Worm (Caenorhabditis elegans) whole organism, mixed stage, embryonic: ENCODE measurements around the gene clec-215.

ENCODE experiments used
- M03D4.4 ChIP-seq: sonication (generic microtip); optimal IDR thresholded peaks from 2 replicates; lab custom pipeline; 2017; ENCODE audit warnings: mild to moderate bottlenecking, missing genetic modification characterization, missing compliant biosample characterization
- bed-3 ChIP-seq: fragments of 200-800 bp; sonication (Bioruptor generic); optimal IDR thresholded peaks from 3 replicates; lab custom pipeline; 2018; ENCODE audit warnings: mild to moderate bottlenecking, missing genetic modification characterization, moderate library complexity, missing compliant biosample characterization
- blmp-1 ChIP-seq: fragments of 150-350 bp; optimal IDR thresholded peaks from 2 replicates; lab custom pipeline; 2014; ENCODE audit warnings: missing biosample characterization, missing genetic modification characterization
- ceh-39 ChIP-seq: fragments of 150-350 bp; optimal IDR thresholded peaks from 2 replicates; lab custom pipeline; 2014; ENCODE audit warnings: missing biosample characterization, missing genetic modification characterization
- ceh-43 ChIP-seq: fragments of 200-800 bp; sonication (Bioruptor generic); optimal IDR thresholded peaks from 2 replicates; lab custom pipeline; 2018; ENCODE audit warnings: mild to moderate bottlenecking, missing genetic modification characterization, moderate library complexity, missing compliant biosample characterization
- ceh-83 ChIP-seq: fragments of 200-800 bp; sonication (Bioruptor generic); optimal IDR thresholded peaks from 2 replicates; lab custom pipeline; 2018; ENCODE audit warnings: mild to moderate bottlenecking, missing genetic modification characterization, missing compliant biosample characterization
- ces-1 ChIP-seq: fragments of 150-350 bp; optimal IDR thresholded peaks from 2 replicates; lab custom pipeline; 2014; ENCODE audit warnings: missing biosample characterization, missing genetic modification reagents, missing genetic modification characterization
- cnd-1 ChIP-seq: fragments of 200-800 bp; sonication (Bioruptor generic); optimal IDR thresholded peaks from 2 replicates; lab custom pipeline; 2018; ENCODE audit warnings: mild to moderate bottlenecking, missing genetic modification characterization, missing compliant biosample characterization
- drap-1 ChIP-seq: fragments of 200-800 bp; sonication (Bioruptor generic); optimal IDR thresholded peaks from 3 replicates; lab custom pipeline; 2018; ENCODE audit warnings: mild to moderate bottlenecking, missing genetic modification characterization, missing compliant biosample characterization
- elt-3 ChIP-seq: fragments of 150-350 bp; optimal IDR thresholded peaks from 2 replicates; lab custom pipeline; 2014; ENCODE audit warnings: missing biosample characterization, missing genetic modification characterization
- flh-1 ChIP-seq: fragments of 200-800 bp; sonication (Bioruptor generic); optimal IDR thresholded peaks from 2 replicates; lab custom pipeline; 2018; ENCODE audit warnings: mild to moderate bottlenecking, missing genetic modification characterization, moderate library complexity, missing compliant biosample characterization
- ham-2 ChIP-seq: fragments of 200-800 bp; sonication (Bioruptor generic); optimal IDR thresholded peaks from 2 replicates; lab custom pipeline; 2018; ENCODE audit warnings: mild to moderate bottlenecking, missing genetic modification characterization, missing compliant biosample characterization
- hlh-1 ChIP-seq: fragments of 150-350 bp; optimal IDR thresholded peaks from 2 replicates; lab custom pipeline; 2014; ENCODE audit warnings: missing biosample characterization, missing genetic modification reagents, missing genetic modification characterization
- lin-13 ChIP-seq: fragments of 150-350 bp; optimal IDR thresholded peaks from 2 replicates; lab custom pipeline; 2014; ENCODE audit warnings: missing biosample characterization, missing genetic modification characterization
- lin-32 ChIP-seq: fragments of 200-800 bp; sonication (Bioruptor generic); optimal IDR thresholded peaks from 2 replicates; lab custom pipeline; 2018; ENCODE audit warnings: mild to moderate bottlenecking, missing genetic modification characterization, missing compliant biosample characterization
- lsy-2 ChIP-seq: fragments of 150-350 bp; optimal IDR thresholded peaks from 2 replicates; lab custom pipeline; 2014; ENCODE audit warnings: missing biosample characterization, missing genetic modification characterization
- mab-5 ChIP-seq: fragments of 150-350 bp; optimal IDR thresholded peaks from 2 replicates; lab custom pipeline; 2014; ENCODE audit warnings: missing biosample characterization, missing genetic modification characterization
- mep-1 ChIP-seq: fragments of 150-350 bp; optimal IDR thresholded peaks from 2 replicates; lab custom pipeline; 2017; ENCODE audit warnings: missing biosample characterization, missing genetic modification reagents, missing genetic modification characterization, inconsistent platforms
- mls-2 ChIP-seq: sonication (generic microtip); optimal IDR thresholded peaks from 2 replicates; lab custom pipeline; 2016; ENCODE audit warnings: mild to moderate bottlenecking, missing genetic modification characterization, moderate library complexity, missing compliant biosample characterization
- nhr-12 ChIP-seq: fragments of 150-350 bp; optimal IDR thresholded peaks from 2 replicates; lab custom pipeline; 2014; ENCODE audit warnings: missing biosample characterization, missing genetic modification characterization
- nhr-237 ChIP-seq: fragments of 150-350 bp; optimal IDR thresholded peaks from 2 replicates; lab custom pipeline; 2014; ENCODE audit warnings: missing biosample characterization, missing genetic modification characterization
- nhr-28 ChIP-seq: fragments of 150-350 bp; optimal IDR thresholded peaks from 2 replicates; lab custom pipeline; 2014; ENCODE audit warnings: missing biosample characterization, missing genetic modification characterization
- nhr-76 ChIP-seq: sonication (generic microtip); optimal IDR thresholded peaks from 2 replicates; lab custom pipeline; 2017; ENCODE audit warnings: missing biosample characterization, missing genetic modification characterization
- pha-4 ChIP-seq: fragments of 150-350 bp; optimal IDR thresholded peaks from 2 replicates; lab custom pipeline; 2018; ENCODE audit warnings: missing biosample characterization, missing genetic modification reagents, missing genetic modification characterization
- sem-2 ChIP-seq: fragments of 200-800 bp; sonication (Bioruptor generic); optimal IDR thresholded peaks from 2 replicates; lab custom pipeline; 2018; ENCODE audit warnings: mild to moderate bottlenecking, missing genetic modification characterization, missing compliant biosample characterization
- snpc-4 ChIP-seq: fragments of 150-350 bp; optimal IDR thresholded peaks from 2 replicates; lab custom pipeline; 2014; ENCODE audit warnings: missing biosample characterization, missing genetic modification characterization
- sptf-1 ChIP-seq: sonication (generic microtip); optimal IDR thresholded peaks from 2 replicates; lab custom pipeline; 2017; ENCODE audit warnings: mild to moderate bottlenecking, missing genetic modification characterization, moderate library complexity, missing compliant biosample characterization
- tbx-8 ChIP-seq: fragments of 200-800 bp; sonication (Bioruptor generic); optimal IDR thresholded peaks from 2 replicates; lab custom pipeline; 2018; ENCODE audit warnings: mild to moderate bottlenecking, missing genetic modification characterization, moderate library complexity, missing compliant biosample characterization
- unc-39 ChIP-seq: fragments of 150-350 bp; optimal IDR thresholded peaks from 2 replicates; lab custom pipeline; 2014; ENCODE audit warnings: missing biosample characterization, missing genetic modification characterization
- unc-62 ChIP-seq: fragments of 150-350 bp; optimal IDR thresholded peaks from 2 replicates; lab custom pipeline; 2014; ENCODE audit warnings: missing biosample characterization, missing genetic modification reagents, missing genetic modification characterization

clec-215 gene

DNA sequence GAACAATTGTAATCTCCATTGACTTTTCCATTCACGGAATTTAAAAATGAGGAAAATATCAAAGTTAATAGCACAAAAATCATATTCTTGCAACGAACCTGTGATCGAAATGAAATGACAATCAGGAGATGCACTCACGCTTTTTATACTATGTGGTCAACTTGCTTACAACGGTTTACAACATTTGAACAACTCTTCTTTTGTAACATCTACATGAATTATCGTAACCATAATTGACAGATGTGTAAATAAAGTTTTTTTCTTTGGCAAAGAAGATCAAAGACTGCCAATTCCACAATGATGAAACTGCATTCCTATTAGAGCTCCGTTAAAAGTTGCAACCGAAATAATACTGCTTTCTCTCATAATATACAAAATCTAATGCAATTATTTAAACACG is 27.6 kb downstream of the clec-215 start, which contains the start of gene F07C4.10:
Gene F07C4.10 (minus strand): TSS at position 101 of the 400 bp plus-strand sequence.
- TF ChIP-seq snpc-4 (tag; lab: Kevin White, UChicago) (no peak), ceh-83 (GFP tag; lab: Kevin White, UChicago) (no peak), flh-1 (no peak), pha-4 (tag; lab: Kevin White, UChicago) (no peak), mep-1 (tag; lab: Kevin White, UChicago) (no peak), lsy-2 (tag; lab: Kevin White, UChicago) (no peak), nhr-76 (tag; lab: Kevin White, UChicago) (no peak), hlh-1 (no peak), unc-62 (GFP tag; lab: Kevin White, UChicago) (no peak)

DNA sequence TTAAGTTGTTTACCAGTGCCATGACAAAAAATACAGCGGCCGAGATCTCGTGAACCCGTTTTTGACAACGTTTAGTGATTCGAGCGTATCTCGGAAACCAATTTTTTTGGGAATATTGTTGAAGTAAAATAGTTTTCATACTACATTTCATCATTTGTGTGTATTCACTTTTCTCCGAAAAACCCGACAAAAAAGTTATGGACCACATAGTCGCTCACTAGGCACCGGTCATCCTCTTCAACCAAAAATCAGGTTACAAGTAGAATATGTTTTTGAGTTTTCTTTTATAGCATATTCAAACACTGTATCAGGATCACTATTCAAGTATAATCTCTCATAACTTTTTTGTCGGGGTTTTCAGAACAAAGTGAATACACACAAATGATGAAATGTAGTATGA is 29.6 kb downstream of the clec-215 start:
- TF ChIP-seq nhr-28 (tag; lab: Kevin White, UChicago) = no peak
- TF ChIP-seq ceh-43 (GFP tag; lab: Kevin White, UChicago) = no peak
- TF ChIP-seq unc-39 (tag; lab: Kevin White, UChicago) = no peak
- TF ChIP-seq lin-13 (tag; lab: Kevin White, UChicago) = no peak
- TF ChIP-seq, all 35 proteins: peak for 0

DNA sequence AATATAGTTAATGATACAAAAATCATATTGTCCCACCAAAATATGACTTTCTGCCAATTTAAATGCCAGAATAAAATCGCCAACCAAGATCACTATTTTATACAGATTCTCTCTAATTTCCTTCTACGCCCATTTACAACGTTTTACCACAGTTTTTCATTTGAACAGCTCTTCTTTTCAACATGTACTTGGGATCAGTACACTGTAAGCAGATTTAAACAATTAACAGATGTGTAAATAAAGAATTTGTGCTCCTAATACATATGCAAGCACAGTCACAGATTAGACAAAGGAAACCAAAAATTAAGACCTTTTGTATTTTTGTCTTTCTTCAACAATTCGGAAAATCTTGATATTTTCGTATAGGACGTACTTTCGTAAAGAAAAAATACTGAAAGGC is 31.3 kb downstream of the clec-215 start, which contains the start of gene F07C4.11:
Gene F07C4.11 (minus strand): TSS at position 101 of the 400 bp plus-strand sequence.
- TF ChIP-seq flh-1 (no peak), blmp-1 (tag; lab: Kevin White, UChicago) (no peak), cnd-1 (tag; lab: Kevin White, UChicago) (no peak), unc-62 (GFP tag; lab: Kevin White, UChicago) (no peak), ham-2 (GFP tag; lab: Kevin White, UChicago) (no peak), ces-1 (GFP tag; lab: Kevin White, UChicago) (no peak), tbx-8 (GFP tag; lab: Kevin White, UChicago) (no peak), lsy-2 (tag; lab: Kevin White, UChicago) (no peak), hlh-1 (no peak), bed-3 (GFP tag; lab: Kevin White, UChicago) (no peak), elt-3 (no peak), M03D4.4 (tag; lab: Kevin White, UChicago) (no peak)

DNA sequence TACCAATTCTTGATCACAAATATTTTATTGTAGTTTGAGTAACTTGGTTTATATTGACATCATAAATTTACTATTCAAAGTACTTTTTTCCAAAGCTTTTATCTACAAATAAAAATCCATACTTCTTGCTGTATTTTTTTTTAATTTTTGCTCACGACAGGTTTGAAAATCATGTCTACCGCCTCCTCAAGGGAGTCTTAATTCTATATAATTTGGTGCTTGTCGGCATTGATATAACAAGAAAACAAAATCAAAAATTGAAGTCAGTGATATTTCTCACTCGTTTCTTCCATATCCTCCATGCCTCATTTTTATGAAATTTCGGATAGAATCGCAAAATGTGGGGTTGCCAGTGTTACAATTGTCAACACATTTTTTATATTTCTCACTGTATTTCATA is 33.3 kb downstream of the clec-215 start, which contains the start of gene str-47:
Gene str-47 (plus strand): TSS at position 301 of the 400 bp plus-strand sequence.
- no peak for TF ChIP-seq ceh-83 (GFP tag; lab: Kevin White, UChicago)
- TF ChIP-seq drap-1 (GFP tag; lab: Kevin White, UChicago) = no peak
- TF ChIP-seq mls-2 = no peak
- no peak for TF ChIP-seq ces-1 (GFP tag; lab: Kevin White, UChicago)
- TF ChIP-seq blmp-1 (tag; lab: Kevin White, UChicago) = no peak
- no peak for TF ChIP-seq mep-1 (tag; lab: Kevin White, UChicago)
- no peak for TF ChIP-seq sptf-1 (tag; lab: Kevin White, UChicago)
- no peak for TF ChIP-seq nhr-28 (tag; lab: Kevin White, UChicago)
- no peak for TF ChIP-seq lin-32 (GFP tag; lab: Kevin White, UChicago)
- no peak for TF ChIP-seq nhr-12 (tag; lab: Kevin White, UChicago)
- TF ChIP-seq ham-2 (GFP tag; lab: Kevin White, UChicago) = no peak
- TF ChIP-seq, all 35 proteins: peak for 0

DNA sequence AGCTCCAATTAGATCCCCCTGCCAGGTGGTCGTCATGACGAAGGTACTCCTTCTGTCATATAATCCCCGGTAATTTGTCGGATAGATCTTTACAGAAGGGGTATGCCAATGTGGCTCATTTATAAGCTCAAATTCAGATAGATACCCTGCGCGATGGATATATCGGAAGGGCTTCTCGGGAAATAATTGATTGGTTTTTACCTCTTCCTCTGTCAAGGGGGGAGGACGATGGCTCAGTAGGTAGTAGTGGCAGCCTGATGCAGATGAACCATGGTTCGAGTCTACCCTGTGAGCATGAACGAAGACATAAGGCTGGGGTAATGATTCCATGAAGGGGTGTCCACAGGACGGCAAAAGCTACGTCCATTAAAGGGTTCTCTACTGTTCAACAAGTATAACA is 35.0 kb downstream of the clec-215 start:
- TF ChIP-seq unc-39 (tag; lab: Kevin White, UChicago) = no peak
- no peak for TF ChIP-seq ceh-83 (GFP tag; lab: Kevin White, UChicago)
- no peak for TF ChIP-seq unc-62 (GFP tag; lab: Kevin White, UChicago)
- TF ChIP-seq flh-1 = no peak
- TF ChIP-seq hlh-1 = no peak
- TF ChIP-seq sem-2 (GFP tag; lab: Kevin White, UChicago) = no peak
- no peak for TF ChIP-seq cnd-1 (tag; lab: Kevin White, UChicago)
- TF ChIP-seq nhr-28 (tag; lab: Kevin White, UChicago) = no peak
- no peak for TF ChIP-seq elt-3
- TF ChIP-seq bed-3 (GFP tag; lab: Kevin White, UChicago) = no peak
- TF ChIP-seq nhr-237 (tag; lab: Kevin White, UChicago) = no peak
- no peak for TF ChIP-seq blmp-1 (tag; lab: Kevin White, UChicago)

DNA sequence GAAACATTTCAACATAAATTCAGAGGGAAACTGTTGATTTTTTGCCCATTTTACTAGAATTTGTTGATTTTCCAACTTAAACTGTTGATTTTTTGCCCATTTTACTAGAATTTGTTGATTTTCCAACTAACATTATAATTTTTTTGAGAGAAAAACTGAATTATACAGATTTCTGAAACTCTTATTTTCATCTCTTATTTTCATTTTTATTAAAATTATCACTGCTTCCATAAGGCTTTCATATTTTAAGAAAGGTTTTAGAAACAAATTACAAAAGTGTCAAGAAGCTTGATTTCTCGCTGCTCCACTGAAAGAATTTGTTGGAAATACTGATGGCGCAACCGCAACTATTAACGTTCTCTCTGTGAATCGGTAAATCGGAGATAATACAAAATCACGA is 37.8 kb downstream of the clec-215 start:
- TF ChIP-seq mab-5 (no peak), ceh-39 (tag; lab: Kevin White, UChicago) (no peak), mep-1 (tag; lab: Kevin White, UChicago) (no peak), nhr-237 (tag; lab: Kevin White, UChicago) (no peak)
